Fruit fly (Drosophila melanogaster) whole organism, embryonic: ENCODE measurements around the gene Nepl13.

Experiments
- BEAF-32 ChIP-seq: fragments of 200-800 bp; sonication (Bioruptor generic); optimal IDR thresholded peaks from 3 replicates; lab custom pipeline; 2017; ENCODE audit warnings: missing biosample characterization, missing genetic modification characterization, mild to moderate bottlenecking, moderate library complexity, missing genetic modification reagents
- Bdp1 ChIP-seq: fragments of 200-800 bp; sonication (Bioruptor generic); optimal IDR thresholded peaks from 3 replicates; lab custom pipeline; 2016; ENCODE audit warnings: missing biosample characterization, missing genetic modification characterization
- CG11093 ChIP-seq: fragments of 200-800 bp; sonication (Bioruptor generic); IDR thresholded peaks from 3 replicates; pipeline ENCODE4 v1.3.6; 2022; ENCODE audit warnings: missing biosample characterization, missing genetic modification characterization
- CG15011 ChIP-seq: fragments of 200-800 bp; sonication (Bioruptor generic); optimal IDR thresholded peaks from 3 replicates; lab custom pipeline; 2018; ENCODE audit warnings: missing biosample characterization, mild to moderate bottlenecking, missing genetic modification characterization
- CG15479 ChIP-seq: fragments of 200-800 bp; sonication (Bioruptor generic); optimal IDR thresholded peaks from 3 replicates; lab custom pipeline; 2019; ENCODE audit warnings: missing biosample characterization, mild to moderate bottlenecking, missing genetic modification characterization, moderate library complexity
- CG1792 ChIP-seq: fragments of 200-800 bp; sonication (Bioruptor generic); optimal IDR thresholded peaks from 2 replicates; lab custom pipeline; 2016; ENCODE audit warnings: missing biosample characterization, missing genetic modification characterization
- CG2889 ChIP-seq: fragments of 200-800 bp; sonication (Bioruptor generic); IDR thresholded peaks from 3 replicates; pipeline ENCODE4 v1.3.6; 2022; ENCODE audit warnings: missing biosample characterization, missing genetic modification characterization
- CG30431 ChIP-seq: fragments of 200-800 bp; sonication (Bioruptor generic); optimal IDR thresholded peaks from 2 replicates; lab custom pipeline; 2017; ENCODE audit warnings: missing biosample characterization, missing genetic modification characterization
- CG4707 ChIP-seq: fragments of 200-800 bp; sonication (Bioruptor generic); optimal IDR thresholded peaks from 2 replicates; lab custom pipeline; 2018; ENCODE audit warnings: missing biosample characterization, mild to moderate bottlenecking, missing genetic modification characterization, moderate library complexity
- CG6765 ChIP-seq: fragments of 200-800 bp; sonication (Bioruptor generic); optimal IDR thresholded peaks from 3 replicates; lab custom pipeline; 2017; ENCODE audit warnings: missing biosample characterization, mild to moderate bottlenecking, missing genetic modification characterization
- CG7271 ChIP-seq: fragments of 200-800 bp; sonication (Bioruptor generic); optimal IDR thresholded peaks from 2 replicates; lab custom pipeline; 2018; ENCODE audit warnings: missing biosample characterization, mild to moderate bottlenecking, missing genetic modification characterization, moderate library complexity
- CG8944 ChIP-seq: fragments of 200-800 bp; sonication (Bioruptor generic); optimal IDR thresholded peaks from 3 replicates; lab custom pipeline; 2016; ENCODE audit warnings: missing biosample characterization, missing genetic modification characterization
- D19A ChIP-seq: fragments of 200-800 bp; optimal IDR thresholded peaks from 3 replicates; lab custom pipeline; 2019; ENCODE audit warnings: missing biosample characterization, mild to moderate bottlenecking, missing genetic modification characterization, moderate library complexity
- E2f1 ChIP-seq: fragments of 200-800 bp; sonication (Bioruptor generic); IDR thresholded peaks from 2 replicates; pipeline ENCODE4 v1.3.6; 2022; ENCODE audit warnings: missing biosample characterization, missing genetic modification characterization
- ERR ChIP-seq: fragments of 200-800 bp; sonication (Bioruptor generic); optimal IDR thresholded peaks from 2 replicates; lab custom pipeline; 2016; ENCODE audit warnings: missing biosample characterization, missing genetic modification characterization
- HmgZ ChIP-seq: fragments of 200-800 bp; sonication (Bioruptor generic); optimal IDR thresholded peaks from 2 replicates; lab custom pipeline; 2018; ENCODE audit warnings: missing biosample characterization, mild to moderate bottlenecking, missing genetic modification characterization
- Hr78 ChIP-seq, 2 experiments: fragments of 200-800 bp in 1 of 2; fragments of >200 bp in 1 of 2; sonication (Bioruptor generic) in 1 of 2; optimal IDR thresholded peaks; 2 replicates each; lab custom pipeline; 2017 to 2019; ENCODE audit warnings: missing biosample characterization in 2 of 2, missing genetic modification characterization in 2 of 2, mild to moderate bottlenecking in 1 of 2, moderate library complexity in 1 of 2
- Hsf ChIP-seq: fragments of 200-800 bp; sonication (Bioruptor generic); optimal IDR thresholded peaks from 3 replicates; lab custom pipeline; 2016; ENCODE audit warnings: missing biosample characterization, missing genetic modification characterization
- Nf-YA ChIP-seq: fragments of 200-800 bp; sonication (Bioruptor generic); IDR thresholded peaks from 2 replicates; pipeline ENCODE4 v1.3.6; 2022; ENCODE audit warnings: missing biosample characterization, missing genetic modification characterization
- Nf-YC ChIP-seq: fragments of 200-800 bp; optimal IDR thresholded peaks from 3 replicates; lab custom pipeline; 2019; ENCODE audit warnings: missing biosample characterization, mild to moderate bottlenecking, missing genetic modification characterization, moderate library complexity
- Ptx1 ChIP-seq: fragments of 200-800 bp; sonication (Bioruptor generic); IDR thresholded peaks from 2 replicates; pipeline ENCODE4 v1.3.6; 2022; ENCODE audit warnings: missing biosample characterization, missing genetic modification characterization
- Rfx ChIP-seq: fragments of 200-800 bp; sonication (Bioruptor generic); IDR thresholded peaks from 2 replicates; pipeline ENCODE4 v1.3.6; 2022; ENCODE audit warnings: missing biosample characterization, missing genetic modification characterization
- Sry-β ChIP-seq: fragments of 200-800 bp; sonication (Bioruptor generic); optimal IDR thresholded peaks from 2 replicates; lab custom pipeline; 2018; ENCODE audit warnings: missing biosample characterization, mild to moderate bottlenecking, missing genetic modification characterization, moderate library complexity
- Trl ChIP-seq, 3 experiments: fragments of >200 bp in 2 of 3; fragments of 200-800 bp in 1 of 3; sonication (Bioruptor generic) in 1 of 3; optimal IDR thresholded peaks; 2 replicates in 1 of 3; 3 replicates in 2 of 3; lab custom pipeline; 2016 to 2017; ENCODE audit warnings: missing biosample characterization in 1 of 3, missing genetic modification characterization in 1 of 3
- Usf ChIP-seq: fragments of 200-800 bp; sonication (Bioruptor generic); optimal IDR thresholded peaks from 2 replicates; lab custom pipeline; 2017; ENCODE audit warnings: missing genotype, missing biosample characterization, missing genetic modification characterization
- ab ChIP-seq: fragments of 200-800 bp; sonication (Bioruptor generic); optimal IDR thresholded peaks from 2 replicates; lab custom pipeline; 2016; ENCODE audit warnings: missing biosample characterization, missing genetic modification characterization
- abd-A ChIP-seq: fragments of 200-800 bp; sonication (Bioruptor generic); optimal IDR thresholded peaks from 3 replicates; lab custom pipeline; 2019; ENCODE audit warnings: missing biosample characterization, mild to moderate bottlenecking, missing genetic modification characterization, moderate library complexity
- ap ChIP-seq: fragments of 200-800 bp; sonication (Bioruptor generic); IDR thresholded peaks from 2 replicates; pipeline ENCODE4 v1.3.6; 2022; ENCODE audit warnings: missing biosample characterization, missing genetic modification characterization
- bigmax ChIP-seq: fragments of 200-800 bp; sonication (Bioruptor generic); optimal IDR thresholded peaks from 2 replicates; lab custom pipeline; 2018; ENCODE audit warnings: missing biosample characterization, mild to moderate bottlenecking, missing genetic modification characterization
- da ChIP-seq: fragments of 200-800 bp; sonication (Bioruptor generic); optimal IDR thresholded peaks from 2 replicates; lab custom pipeline; 2016; ENCODE audit warnings: missing biosample characterization, missing genetic modification characterization
- dati ChIP-seq: fragments of 200-800 bp; sonication (Bioruptor generic); IDR thresholded peaks from 2 replicates; pipeline ENCODE4 v1.3.6; 2022; ENCODE audit warnings: missing biosample characterization, missing genetic modification characterization
- dimm ChIP-seq: fragments of 200-800 bp; sonication (Bioruptor generic); IDR thresholded peaks from 2 replicates; pipeline ENCODE4 v1.3.6; 2022; ENCODE audit warnings: missing biosample characterization, missing genetic modification characterization
- dm ChIP-seq: fragments of 200-800 bp; sonication (Bioruptor generic); optimal IDR thresholded peaks from 3 replicates; lab custom pipeline; 2016; ENCODE audit warnings: missing biosample characterization, missing genetic modification characterization
- emc ChIP-seq: fragments of 200-800 bp; sonication (Bioruptor generic); optimal IDR thresholded peaks from 2 replicates; lab custom pipeline; 2016; ENCODE audit warnings: missing biosample characterization, missing genetic modification characterization
- en ChIP-seq: fragments of 200-800 bp; sonication (Bioruptor generic); optimal IDR thresholded peaks from 2 replicates; lab custom pipeline; 2016; ENCODE audit warnings: missing biosample characterization, missing genetic modification characterization
- ewg ChIP-seq: fragments of 200-800 bp; sonication (Bioruptor generic); optimal IDR thresholded peaks from 3 replicates; lab custom pipeline; 2017; ENCODE audit warnings: mild to moderate bottlenecking, missing biosample characterization, missing genetic modification reagents, missing genetic modification characterization
- fru ChIP-seq: fragments of >200 bp; optimal IDR thresholded peaks from 2 replicates; lab custom pipeline; 2017
- ftz-f1 ChIP-seq: fragments of 200-800 bp; sonication (Bioruptor generic); optimal IDR thresholded peaks from 2 replicates; lab custom pipeline; 2016; ENCODE audit warnings: missing biosample characterization, missing genetic modification characterization
- gsb ChIP-seq: fragments of 200-800 bp; sonication (Bioruptor generic); IDR thresholded peaks from 2 replicates; pipeline ENCODE4 v1.3.6; 2022; ENCODE audit warnings: missing biosample characterization, missing genetic modification characterization
- gsb-n ChIP-seq: fragments of 200-800 bp; sonication (Bioruptor generic); optimal IDR thresholded peaks from 3 replicates; lab custom pipeline; 2018; ENCODE audit warnings: missing biosample characterization, mild to moderate bottlenecking, missing genetic modification characterization
- her ChIP-seq: fragments of 200-800 bp; sonication (Bioruptor generic); optimal IDR thresholded peaks from 2 replicates; lab custom pipeline; 2016; ENCODE audit warnings: missing biosample characterization, missing genetic modification characterization
- lola ChIP-seq, 3 experiments: fragments of >200 bp in 2 of 3; fragments of 200-800 bp in 1 of 3; sonication (Bioruptor generic) in 1 of 3; optimal IDR thresholded peaks; 2 replicates each; lab custom pipeline; 2017 to 2019; ENCODE audit warnings: missing biosample characterization in 3 of 3, missing genetic modification characterization in 3 of 3, mild to moderate bottlenecking in 1 of 3, moderate library complexity in 1 of 3
- pb ChIP-seq: fragments of 200-800 bp; sonication (Bioruptor generic); optimal IDR thresholded peaks from 3 replicates; lab custom pipeline; 2016; ENCODE audit warnings: missing biosample characterization, missing genetic modification characterization
- pros ChIP-seq: fragments of 200-800 bp; sonication (Bioruptor generic); optimal IDR thresholded peaks from 3 replicates; lab custom pipeline; 2019; ENCODE audit warnings: missing biosample characterization, mild to moderate bottlenecking, missing genetic modification characterization, moderate library complexity
- rib ChIP-seq: fragments of 200-800 bp; sonication (Bioruptor generic); IDR thresholded peaks from 2 replicates; pipeline ENCODE4 v1.3.6; 2022; ENCODE audit warnings: missing biosample characterization, missing genetic modification characterization
- sens ChIP-seq: fragments of 200-800 bp; sonication (Bioruptor generic); peaks from one replicate; lab custom pipeline; 2016; ENCODE audit warnings: missing biosample characterization, missing genetic modification characterization
- sisA ChIP-seq: fragments of 200-800 bp; sonication (Bioruptor generic); IDR thresholded peaks from 2 replicates; pipeline ENCODE4 v1.3.6; 2022; ENCODE audit warnings: missing biosample characterization, missing genetic modification characterization
- slbo ChIP-seq: fragments of 200-800 bp; sonication (Bioruptor generic); IDR thresholded peaks from 2 replicates; pipeline ENCODE4 v1.3.6; 2022; ENCODE audit warnings: missing biosample characterization, missing genetic modification characterization
- tna ChIP-seq: fragments of 200-800 bp; sonication (Bioruptor generic); IDR thresholded peaks from 2 replicates; pipeline ENCODE4 v1.3.6; 2022; ENCODE audit warnings: missing biosample characterization, missing genetic modification characterization; ENCODE audit not compliant: partially characterized antibody
- usp ChIP-seq: fragments of >200 bp; optimal IDR thresholded peaks from 2 replicates; lab custom pipeline; 2017; ENCODE audit warnings: missing biosample characterization, missing genetic modification characterization
- yki ChIP-seq: fragments of >200 bp; optimal IDR thresholded peaks from 3 replicates; lab custom pipeline; 2018

Nepl13 gene

dm6 chr3R:22726031-22726770, 34.7 kb downstream of the Nepl13 start, which contains the start of gene RNF220 (continued):
- no peak for TF ChIP-seq sens (GFP tag; lab: Kevin White, UChicago)
- no peak for TF ChIP-seq ab (GFP tag; lab: Kevin White, UChicago)
- no peak for TF ChIP-seq Nf-YA (GFP tag; lab: Robert Waterston, UW)
- TF ChIP-seq en (GFP tag; lab: Kevin White, UChicago): no peak
- no peak; the same call in 1 of the 2 replicates for TF ChIP-seq dimm
- TF ChIP-seq lola (GFP tag; optimal IDR thresholded peaks at IDR 0.05; lab: Kevin White, UChicago): peak in 1 of 3 experiments; percentile 16
- no peak for TF ChIP-seq ERR (GFP tag; lab: Kevin White, UChicago)
- TF ChIP-seq slbo (GFP tag; lab: Robert Waterston, UW): peak; percentile 38
- TF ChIP-seq BEAF-32 (GFP tag; lab: Kevin White, UChicago): no peak
- no peak for TF ChIP-seq CG30431 (GFP tag; lab: Kevin White, UChicago)
- TF ChIP-seq Ptx1 (GFP tag; lab: Robert Waterston, UW): peak; percentile 8; the same call in 1 of the 2 replicates
- TF ChIP-seq bigmax (GFP tag; lab: Kevin White, UChicago): no peak
- TF ChIP-seq ap: no peak
- TF ChIP-seq rib (GFP tag; lab: Robert Waterston, UW): no peak
- no peak for TF ChIP-seq Usf (GFP tag; lab: Kevin White, UChicago)
- no peak for TF ChIP-seq sisA (GFP tag; lab: Robert Waterston, UW)
- TF ChIP-seq dati (GFP tag; lab: Robert Waterston, UW): no peak
- no peak for TF ChIP-seq Sry-β (GFP tag; lab: Kevin White, UChicago)
- no peak for TF ChIP-seq E2f1 (GFP tag; lab: Robert Waterston, UW)
- no peak for TF ChIP-seq Hsf (GFP tag; lab: Kevin White, UChicago)
- no peak for TF ChIP-seq CG7271 (tag; lab: Kevin White, UChicago)
- TF ChIP-seq usp (GFP tag; lab: Kevin White, UChicago): no peak
- TF ChIP-seq HmgZ (tag; lab: Kevin White, UChicago): no peak
- TF ChIP-seq gsb-n: no peak
- TF ChIP-seq fru (lab: Kevin White, UChicago): no peak
- no peak for TF ChIP-seq ftz-f1 (GFP tag; lab: Kevin White, UChicago)
- TF ChIP-seq CG8944 (GFP tag; lab: Kevin White, UChicago): no peak
- no peak for TF ChIP-seq gsb (GFP tag; lab: Robert Waterston, UW)
- TF ChIP-seq abd-A: no peak
- TF ChIP-seq pros (GFP tag; lab: Kevin White, UChicago): no peak
- no peak for TF ChIP-seq her (GFP tag; lab: Kevin White, UChicago)
- no peak; the same call in 1 of the 2 replicates for TF ChIP-seq tna (GFP tag; lab: Robert Waterston, UW)
- no peak for TF ChIP-seq CG15011 (GFP tag; lab: Kevin White, UChicago)
- TF ChIP-seq ewg: no peak
- TF ChIP-seq Hr78 (GFP tag; optimal IDR thresholded peaks at IDR 0.05; lab: Kevin White, UChicago): no peak
- no peak for TF ChIP-seq CG2889 (GFP tag; lab: Robert Waterston, UW)
- TF ChIP-seq CG11093: no peak
- no peak for TF ChIP-seq CG4707 (GFP tag; lab: Kevin White, UChicago)
- no peak for TF ChIP-seq pb (GFP tag; lab: Kevin White, UChicago)
- no peak for TF ChIP-seq yki (lab: Kevin White, UChicago)
- peak; percentile 1 for TF ChIP-seq D19A (tag; lab: Kevin White, UChicago)
- TF ChIP-seq CG6765 (GFP tag; lab: Kevin White, UChicago): no peak
- TF ChIP-seq emc: no peak
- TF ChIP-seq Nf-YC (tag; lab: Kevin White, UChicago): no peak
- TF ChIP-seq CG1792: no peak
- no peak for TF ChIP-seq Bdp1 (GFP tag; lab: Kevin White, UChicago)
- peak; percentile 30 for TF ChIP-seq dm (GFP tag; lab: Kevin White, UChicago)
- no peak for TF ChIP-seq Trl (optimal IDR thresholded peaks at IDR 0.05; lab: Kevin White, UChicago)
- TF ChIP-seq Trl (GFP tag; optimal IDR thresholded peaks at IDR 0.05; lab: Kevin White, UChicago): no peak
- TF ChIP-seq Rfx: peak; percentile 38; the same call in 1 of the 2 replicates
- TF ChIP-seq da: no peak
- TF ChIP-seq CG15479 (GFP tag; lab: Kevin White, UChicago): no peak
